Fruit fly (Drosophila melanogaster): ENCODE data around the gene spel1.

DNA sequence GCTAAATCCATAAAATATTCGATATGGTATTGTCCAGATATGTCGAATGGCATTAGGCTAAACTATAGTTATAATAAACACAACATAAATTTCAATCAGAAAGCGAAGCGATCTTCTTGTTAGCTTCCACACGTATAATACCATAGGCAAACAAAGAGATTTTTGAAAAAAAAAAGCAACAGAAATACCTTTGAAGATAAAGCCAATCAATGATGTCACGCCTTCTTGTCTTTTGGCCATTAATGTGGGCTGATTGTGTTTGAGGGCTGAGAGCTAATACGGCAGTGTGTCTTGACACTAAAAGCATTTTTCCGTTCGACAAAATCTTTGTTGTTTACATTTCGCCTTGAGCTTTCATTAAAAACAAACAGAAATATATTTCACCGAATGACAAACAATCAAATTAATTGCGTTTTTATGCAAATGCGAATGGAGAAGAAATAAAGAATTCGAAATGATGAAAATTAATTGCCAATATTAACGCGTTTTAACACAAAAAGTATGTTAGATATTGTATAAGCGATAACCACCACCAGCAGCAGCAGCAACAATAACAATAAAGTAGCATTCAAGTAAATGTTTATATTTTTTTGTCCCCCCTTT, 52.5 kb downstream of the spel1 start:
- no peak for TF ChIP-seq Myc (optimal IDR thresholded peaks at IDR 0.05)
- TF ChIP-seq Sin3A (optimal IDR thresholded peaks at IDR 0.05) = no peak
- TF ChIP-seq insv (optimal IDR thresholded peaks at IDR 0.05) = no peak

All from Kc167 (cell line).